Worm (Caenorhabditis elegans) whole organism, midembryonic: Measurements from ENCODE around the gene T10G3.4.

Experiments
- flt-1 ChIP-seq: fragments of 200-800 bp; sonication (Bioruptor generic); IDR thresholded peaks from 2 replicates; pipeline ENCODE4 v1.3.6; 2022; ENCODE audit warnings: missing genetic modification characterization, missing compliant biosample characterization
- klf-2 ChIP-seq: fragments of 200-800 bp; sonication (Bioruptor generic); conservative IDR thresholded peaks from 2 replicates; pipeline ENCODE4 v1.3.6; 2022; ENCODE audit warnings: missing genetic modification reagents, missing genetic modification characterization, missing compliant biosample characterization

DNA sequence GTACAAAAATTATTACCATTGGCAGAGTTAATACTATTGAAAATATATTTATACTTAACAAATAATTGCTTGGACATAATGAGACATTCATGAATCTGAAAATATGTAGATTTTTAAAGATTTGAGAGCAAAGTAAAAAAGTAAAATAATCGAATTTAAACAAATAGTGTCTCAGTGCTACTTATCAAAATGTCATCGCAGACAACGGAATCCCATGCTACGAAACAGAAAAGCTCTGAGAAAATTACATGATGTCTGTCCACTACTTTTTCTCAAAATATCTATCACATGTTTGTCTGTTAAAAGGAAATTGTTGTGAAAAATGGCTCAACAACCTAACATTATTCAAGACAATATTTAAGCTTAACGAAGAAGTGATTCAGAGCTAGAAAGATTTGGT lies at the start of gene T10G3.4:
- TF ChIP-seq klf-2 (GFP tag; lab: Robert Waterston, UW) (no peak), flt-1 (no peak)
